Worm (Caenorhabditis elegans) whole organism, mixed stage, embryonic: Measurements from ENCODE around the gene R107.9.

Experiments
- cnd-1 ChIP-seq: fragments of 200-800 bp; sonication (Bioruptor generic); optimal IDR thresholded peaks from 2 replicates; lab custom pipeline; 2018; ENCODE audit warnings: mild to moderate bottlenecking, missing genetic modification characterization, missing compliant biosample characterization
- elt-3 ChIP-seq: fragments of 150-350 bp; optimal IDR thresholded peaks from 2 replicates; lab custom pipeline; 2014; ENCODE audit warnings: missing biosample characterization, missing genetic modification characterization
- flh-1 ChIP-seq: fragments of 200-800 bp; sonication (Bioruptor generic); optimal IDR thresholded peaks from 2 replicates; lab custom pipeline; 2018; ENCODE audit warnings: mild to moderate bottlenecking, missing genetic modification characterization, moderate library complexity, missing compliant biosample characterization
- lin-13 ChIP-seq: fragments of 150-350 bp; optimal IDR thresholded peaks from 2 replicates; lab custom pipeline; 2014; ENCODE audit warnings: missing biosample characterization, missing genetic modification characterization
- mab-5 ChIP-seq: fragments of 150-350 bp; optimal IDR thresholded peaks from 2 replicates; lab custom pipeline; 2014; ENCODE audit warnings: missing biosample characterization, missing genetic modification characterization
- nhr-237 ChIP-seq: fragments of 150-350 bp; optimal IDR thresholded peaks from 2 replicates; lab custom pipeline; 2014; ENCODE audit warnings: missing biosample characterization, missing genetic modification characterization
- nhr-28 ChIP-seq: fragments of 150-350 bp; optimal IDR thresholded peaks from 2 replicates; lab custom pipeline; 2014; ENCODE audit warnings: missing biosample characterization, missing genetic modification characterization
- nhr-76 ChIP-seq: sonication (generic microtip); optimal IDR thresholded peaks from 2 replicates; lab custom pipeline; 2017; ENCODE audit warnings: missing biosample characterization, missing genetic modification characterization
- sem-2 ChIP-seq: fragments of 200-800 bp; sonication (Bioruptor generic); optimal IDR thresholded peaks from 2 replicates; lab custom pipeline; 2018; ENCODE audit warnings: mild to moderate bottlenecking, missing genetic modification characterization, missing compliant biosample characterization
- snpc-4 ChIP-seq: fragments of 150-350 bp; optimal IDR thresholded peaks from 2 replicates; lab custom pipeline; 2014; ENCODE audit warnings: missing biosample characterization, missing genetic modification characterization
- unc-62 ChIP-seq: fragments of 150-350 bp; optimal IDR thresholded peaks from 2 replicates; lab custom pipeline; 2014; ENCODE audit warnings: missing biosample characterization, missing genetic modification reagents, missing genetic modification characterization

DNA sequence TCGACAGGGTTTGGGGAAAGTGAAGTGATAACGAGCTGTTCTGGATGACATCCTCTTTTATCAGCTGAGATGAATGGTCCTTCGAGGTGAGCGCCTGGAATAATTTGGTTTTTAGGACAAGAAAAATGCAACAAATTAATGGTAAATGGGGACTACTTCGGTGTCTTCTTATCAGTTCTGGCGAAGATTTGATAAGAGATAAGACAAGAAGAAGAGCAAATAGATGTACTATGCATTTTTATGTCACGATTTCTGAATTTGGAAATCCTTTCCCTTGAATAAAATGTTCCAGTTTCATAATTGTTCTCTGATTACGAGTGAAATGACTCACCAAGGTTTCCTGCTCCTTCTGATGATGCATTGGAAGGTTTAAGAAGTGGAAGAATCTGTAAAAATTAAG is 39.9 kb upstream of the R107.9 start:
- TF ChIP-seq snpc-4 (tag; lab: Kevin White, UChicago), result no peak
- no peak for TF ChIP-seq nhr-237 (tag; lab: Kevin White, UChicago)
- no peak for TF ChIP-seq elt-3 (tag; lab: Kevin White, UChicago)
- TF ChIP-seq flh-1 (GFP tag; lab: Kevin White, UChicago), result no peak
- no peak for TF ChIP-seq nhr-76 (tag; lab: Kevin White, UChicago)
- no peak for TF ChIP-seq nhr-28 (tag; lab: Kevin White, UChicago)
- TF ChIP-seq unc-62 (GFP tag; lab: Kevin White, UChicago), result no peak
- no peak for TF ChIP-seq sem-2 (GFP tag; lab: Kevin White, UChicago)
- no peak for TF ChIP-seq lin-13 (tag; lab: Kevin White, UChicago)
- no peak for TF ChIP-seq cnd-1 (tag; lab: Kevin White, UChicago)
- TF ChIP-seq mab-5 (tag; lab: Kevin White, UChicago), result no peak
